Fruit fly (Drosophila melanogaster): ENCODE results near the gene STUB1.

STUB1 gene

DNA sequence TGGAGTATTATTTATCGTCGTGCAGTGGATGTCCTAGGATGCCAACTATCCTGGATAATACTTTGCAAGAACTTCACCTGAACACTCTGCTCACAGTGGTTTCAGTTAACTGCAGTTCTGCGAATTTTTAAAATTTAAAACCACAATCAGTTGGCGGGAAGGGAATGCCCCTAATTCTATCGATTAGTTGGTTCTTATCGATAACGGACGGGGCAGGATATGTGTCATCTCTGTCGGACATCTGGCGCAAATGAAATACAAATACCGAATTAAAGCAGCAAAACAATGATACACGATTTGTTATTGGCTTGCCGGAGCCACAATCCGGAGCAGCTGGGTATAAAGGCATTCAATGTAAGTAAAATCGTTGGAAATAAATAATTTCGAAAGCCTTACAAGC is 45.7 kb downstream of the STUB1 start, which contains the start of gene Grip75:
TSS of gene Grip75 (plus strand) at position 223 of the 400 bp plus-strand sequence.
- no peak for TF ChIP-seq psq (optimal IDR thresholded peaks at IDR 0.05)
- no peak for TF ChIP-seq insv (optimal IDR thresholded peaks at IDR 0.05)
- no peak for TF ChIP-seq Myc (optimal IDR thresholded peaks at IDR 0.05)
- TF ChIP-seq ttk (optimal IDR thresholded peaks at IDR 0.05) = no peak

DNA sequence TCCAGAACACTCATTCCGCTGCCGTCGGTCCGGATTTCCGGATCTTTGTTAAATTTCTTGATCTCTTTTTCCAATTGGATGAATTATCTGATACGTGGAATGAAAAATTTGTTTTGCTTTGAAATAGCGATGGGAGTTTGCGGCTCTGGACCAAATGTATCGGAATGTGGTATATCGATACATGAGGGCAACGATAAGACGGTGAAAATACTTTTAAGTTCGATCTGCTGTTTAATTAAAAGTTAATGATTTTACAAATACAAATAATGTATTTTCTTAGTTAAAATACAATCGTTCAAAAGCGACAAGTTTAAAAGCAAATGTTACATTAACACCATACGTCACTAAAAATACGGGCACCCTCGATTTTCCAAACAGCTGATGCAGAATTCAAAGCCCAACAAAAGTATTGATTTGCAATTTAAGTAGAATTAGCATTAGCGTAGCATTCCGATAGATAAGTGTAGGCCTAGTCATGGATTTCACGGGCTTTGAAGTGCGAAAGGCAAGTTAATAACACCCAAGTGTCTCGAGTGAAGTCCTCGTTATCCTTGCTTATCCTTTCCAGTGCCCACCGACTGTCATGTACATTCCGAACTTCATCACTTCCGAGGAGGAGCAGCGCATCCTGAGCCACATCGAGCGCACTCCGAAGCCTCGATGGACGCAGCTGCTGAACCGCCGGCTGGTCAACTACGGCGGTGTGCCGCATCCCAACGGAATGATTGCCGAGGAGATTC is 51.3 kb downstream of the STUB1 start, which contains the start of the genes Cog4 and CG6144:
TSS of gene Cog4 (minus strand) at position 139 of the 740 bp plus-strand sequence.
TSS of gene CG6144 (plus strand) at position 211 of the 740 bp plus-strand sequence.
- TF ChIP-seq h (optimal IDR thresholded peaks at IDR 0.05) (no peak), ttk (optimal IDR thresholded peaks at IDR 0.05) (no peak), Myc (optimal IDR thresholded peaks at IDR 0.05) (no peak), Sin3A (optimal IDR thresholded peaks at IDR 0.05) (no peak), insv (optimal IDR thresholded peaks at IDR 0.05) (no peak), psq (optimal IDR thresholded peaks at IDR 0.05) (no peak)

All from Kc167 (cell line).